Worm (Caenorhabditis elegans): ENCODE results near the gene mbk-1.

Gene mbk-1

ce11 chrX:14773238-14773637 lies 51.1 kb downstream of the mbk-1 start, which contains the start of gene unc-3:
TSS of gene unc-3 (plus strand) at chrX:14773538.
- TF ChIP-seq nhr-85 (tag) (peak; percentile 36), unc-98 (GFP tag; IDR thresholded peaks at IDR 0.05) (no peak)

ce11 chrX:14771682-14772081 lies 52.7 kb downstream of the mbk-1 start, which contains the start of gene Y16B4A.2:
TSS of gene Y16B4A.2 (minus strand) at chrX:14771851.
- no peak for TF ChIP-seq efl-3 (GFP tag; optimal IDR thresholded peaks at IDR 0.05)
- no peak for TF ChIP-seq pqm-1 (tag; optimal IDR thresholded peaks at IDR 0.05)
- no peak for TF ChIP-seq swsn-7 (tag; optimal IDR thresholded peaks at IDR 0.05)
- peak; percentile 8 for TF ChIP-seq elt-2 (tag; optimal IDR thresholded peaks at IDR 0.05)
- no peak for TF ChIP-seq unc-98 (GFP tag; IDR thresholded peaks at IDR 0.05)
- TF ChIP-seq nhr-20 (tag; optimal IDR thresholded peaks at IDR 0.05): no peak
- no peak for TF ChIP-seq fos-1 (tag; optimal IDR thresholded peaks at IDR 0.05)
- no peak for TF ChIP-seq fkh-4 (tag; optimal IDR thresholded peaks at IDR 0.05; ENCODE audit: borderline replicate concordance)

ce11 chrX:14770336-14770735 lies 54.0 kb downstream of the mbk-1 start:
- TF ChIP-seq ceh-90 (tag; optimal IDR thresholded peaks at IDR 0.05) (no peak), elt-2 (tag; optimal IDR thresholded peaks at IDR 0.05) (peak; percentile 16), mef-2 (tag; optimal IDR thresholded peaks at IDR 0.05) (no peak), ceh-88 (GFP tag; IDR thresholded peaks at IDR 0.05) (no peak)
